Fruit fly (Drosophila melanogaster) whole organism, embryonic: ENCODE measurements around the gene sosie.

Experiments used
- Ada2b ChIP-seq: fragments of 200-800 bp; sonication (Bioruptor generic); IDR thresholded peaks from 2 replicates; pipeline ENCODE4 v1.3.6; 2022; ENCODE audit warnings: missing biosample characterization, missing genetic modification characterization
- Adf1 ChIP-seq: fragments of 200-800 bp; sonication (Bioruptor generic); IDR thresholded peaks from 2 replicates; pipeline ENCODE4 v1.3.6; 2022; ENCODE audit warnings: missing biosample characterization, missing genetic modification characterization
- Bdp1 ChIP-seq: fragments of 200-800 bp; sonication (Bioruptor generic); optimal IDR thresholded peaks from 3 replicates; lab custom pipeline; 2016; ENCODE audit warnings: missing biosample characterization, missing genetic modification characterization
- BtbVII ChIP-seq: fragments of 200-800 bp; sonication (Bioruptor generic); optimal IDR thresholded peaks from 3 replicates; lab custom pipeline; 2017; ENCODE audit warnings: missing biosample characterization, mild to moderate bottlenecking, missing genetic modification characterization
- Bteb2 ChIP-seq: fragments of 200-800 bp; sonication (Bioruptor generic); optimal IDR thresholded peaks from 2 replicates; lab custom pipeline; 2016; ENCODE audit warnings: missing biosample characterization, missing genetic modification characterization
- CG10979 ChIP-seq: fragments of 200-800 bp; sonication (Bioruptor generic); optimal IDR thresholded peaks from 2 replicates; lab custom pipeline; 2018; ENCODE audit warnings: missing biosample characterization, mild to moderate bottlenecking, missing genetic modification characterization, moderate library complexity
- CG11723 ChIP-seq: fragments of 200-800 bp; sonication (Bioruptor generic); optimal IDR thresholded peaks from 2 replicates; lab custom pipeline; 2017; ENCODE audit warnings: missing biosample characterization, mild to moderate bottlenecking, missing genetic modification characterization
- CG12236 ChIP-seq: fragments of 200-800 bp; sonication (Bioruptor generic); optimal IDR thresholded peaks from 2 replicates; lab custom pipeline; 2016; ENCODE audit warnings: missing biosample characterization, missing genetic modification characterization
- CG12744 ChIP-seq: fragments of 200-800 bp; sonication (Bioruptor generic); optimal IDR thresholded peaks from 2 replicates; lab custom pipeline; 2016; ENCODE audit warnings: missing biosample characterization, missing genetic modification characterization
- CG13775 ChIP-seq: fragments of 200-800 bp; sonication (Bioruptor generic); optimal IDR thresholded peaks from 3 replicates; lab custom pipeline; 2017; ENCODE audit warnings: missing biosample characterization, mild to moderate bottlenecking, missing genetic modification characterization
- CG17361 ChIP-seq: fragments of 200-800 bp; sonication (Bioruptor generic); IDR thresholded peaks from 3 replicates; pipeline ENCODE4 v1.3.6; 2022; ENCODE audit warnings: missing biosample characterization, missing genetic modification characterization
- CG1792 ChIP-seq: fragments of 200-800 bp; sonication (Bioruptor generic); optimal IDR thresholded peaks from 2 replicates; lab custom pipeline; 2016; ENCODE audit warnings: missing biosample characterization, missing genetic modification characterization
- CG2116 ChIP-seq: fragments of 200-800 bp; sonication (Bioruptor generic); optimal IDR thresholded peaks from 3 replicates; lab custom pipeline; 2018; ENCODE audit warnings: missing biosample characterization, mild to moderate bottlenecking, missing genetic modification characterization
- CG2889 ChIP-seq: fragments of 200-800 bp; sonication (Bioruptor generic); IDR thresholded peaks from 3 replicates; pipeline ENCODE4 v1.3.6; 2022; ENCODE audit warnings: missing biosample characterization, missing genetic modification characterization
- CG31224 ChIP-seq: fragments of 200-800 bp; sonication (Bioruptor generic); IDR thresholded peaks from 2 replicates; pipeline ENCODE4 v1.3.6; 2022; ENCODE audit warnings: missing biosample characterization, missing genetic modification characterization
- CG32772 ChIP-seq: fragments of 200-800 bp; sonication (Bioruptor generic); IDR thresholded peaks from 2 replicates; pipeline ENCODE4 v1.3.6; 2022; ENCODE audit warnings: missing biosample characterization, missing genetic modification characterization
- CG3838 ChIP-seq: fragments of 200-800 bp; sonication (Bioruptor generic); optimal IDR thresholded peaks from 3 replicates; lab custom pipeline; 2016; ENCODE audit warnings: missing biosample characterization, missing genetic modification characterization
- CG3847 ChIP-seq: fragments of 200-800 bp; sonication (Bioruptor generic); IDR thresholded peaks from 2 replicates; pipeline ENCODE4 v1.3.6; 2022; ENCODE audit warnings: missing biosample characterization, missing genetic modification characterization
- CG4404 ChIP-seq: fragments of 200-800 bp; sonication (Bioruptor generic); IDR thresholded peaks from 2 replicates; pipeline ENCODE4 v1.3.6; 2022; ENCODE audit warnings: missing biosample characterization, missing genetic modification characterization
- CG6272 ChIP-seq: fragments of 200-800 bp; sonication (Bioruptor generic); IDR thresholded peaks from 2 replicates; pipeline ENCODE4 v1.3.6; 2022; ENCODE audit warnings: missing biosample characterization, missing genetic modification characterization
- CG6689 ChIP-seq: fragments of 200-800 bp; sonication (Bioruptor generic); IDR thresholded peaks from 2 replicates; pipeline ENCODE4 v1.3.6; 2022; ENCODE audit warnings: missing biosample characterization, missing genetic modification characterization
- CG6791 ChIP-seq: fragments of 200-800 bp; sonication (Bioruptor generic); IDR thresholded peaks from 3 replicates; pipeline ENCODE4 v1.3.6; 2022; ENCODE audit warnings: missing biosample characterization, missing genetic modification characterization; ENCODE audit not compliant: partially characterized antibody
- CG6813 ChIP-seq: fragments of 200-800 bp; sonication (Bioruptor generic); optimal IDR thresholded peaks from 2 replicates; lab custom pipeline; 2017; ENCODE audit warnings: missing biosample characterization, missing genetic modification characterization, mild to moderate bottlenecking, moderate library complexity, missing genetic modification reagents
- CG8089 ChIP-seq: fragments of 200-800 bp; sonication (Bioruptor generic); optimal IDR thresholded peaks from 3 replicates; lab custom pipeline; 2016; ENCODE audit warnings: missing biosample characterization, missing genetic modification characterization
- CG9609 ChIP-seq: fragments of 200-800 bp; sonication (Bioruptor generic); optimal IDR thresholded peaks from 3 replicates; lab custom pipeline; 2016; ENCODE audit warnings: missing biosample characterization, missing genetic modification characterization
- CG9727 ChIP-seq: fragments of 200-800 bp; sonication (Bioruptor generic); optimal IDR thresholded peaks from 3 replicates; lab custom pipeline; 2017; ENCODE audit warnings: missing biosample characterization, mild to moderate bottlenecking, missing genetic modification characterization
- CG9817 ChIP-seq: fragments of 200-800 bp; sonication (Bioruptor generic); optimal IDR thresholded peaks from 2 replicates; lab custom pipeline; 2018; ENCODE audit warnings: missing biosample characterization, mild to moderate bottlenecking, missing genetic modification characterization, moderate library complexity
- CTCF ChIP-seq: fragments of 200-800 bp; sonication (Bioruptor generic); optimal IDR thresholded peaks from 2 replicates; lab custom pipeline; 2017; ENCODE audit warnings: missing biosample characterization, mild to moderate bottlenecking, missing genetic modification characterization, moderate library complexity
- Dfd ChIP-seq, 2 experiments: fragments of >200 bp; optimal IDR thresholded peaks; 2 replicates each; lab custom pipeline; 2017; ENCODE audit warnings: missing biosample characterization in 2 of 2, missing genetic modification characterization in 2 of 2
- HmgD ChIP-seq: fragments of 200-800 bp; sonication (Bioruptor generic); optimal IDR thresholded peaks from 3 replicates; lab custom pipeline; 2016; ENCODE audit warnings: missing biosample characterization, missing genetic modification characterization
- Meics ChIP-seq: fragments of 200-800 bp; sonication (Bioruptor generic); optimal IDR thresholded peaks from 2 replicates; lab custom pipeline; 2017; ENCODE audit warnings: missing biosample characterization, mild to moderate bottlenecking, missing genetic modification characterization
- NC2β ChIP-seq: fragments of 200-800 bp; sonication (Bioruptor generic); optimal IDR thresholded peaks from 2 replicates; lab custom pipeline; 2016; ENCODE audit warnings: missing biosample characterization, missing genetic modification characterization
- Oaz ChIP-seq: fragments of 200-800 bp; sonication (Bioruptor generic); IDR thresholded peaks from 2 replicates; pipeline ENCODE4 v1.3.6; 2022; ENCODE audit warnings: missing biosample characterization, missing genetic modification characterization
- Poxn ChIP-seq: fragments of 200-800 bp; sonication (Bioruptor generic); IDR thresholded peaks from 2 replicates; pipeline ENCODE4 v1.3.6; 2022; ENCODE audit warnings: missing biosample characterization, missing genetic modification characterization
- bbx ChIP-seq: fragments of 200-800 bp; sonication (Bioruptor generic); IDR thresholded peaks from 2 replicates; pipeline ENCODE4 v1.3.6; 2022; ENCODE audit warnings: missing biosample characterization, missing genetic modification characterization; ENCODE audit not compliant: partially characterized antibody
- bowl ChIP-seq: fragments of 200-800 bp; sonication (Bioruptor generic); IDR thresholded peaks from 2 replicates; pipeline ENCODE4 v1.3.6; 2022; ENCODE audit warnings: missing biosample characterization, missing genetic modification characterization
- cas ChIP-seq: fragments of 200-800 bp; sonication (Bioruptor generic); IDR thresholded peaks from 2 replicates; pipeline ENCODE4 v1.3.6; 2022; ENCODE audit warnings: missing biosample characterization, missing genetic modification characterization
- cato ChIP-seq: fragments of 200-800 bp; sonication (Bioruptor generic); optimal IDR thresholded peaks from 2 replicates; lab custom pipeline; 2016; ENCODE audit warnings: missing biosample characterization, missing genetic modification characterization, borderline replicate concordance
- disco-r ChIP-seq: fragments of 200-800 bp; sonication (Bioruptor generic); optimal IDR thresholded peaks from 2 replicates; lab custom pipeline; 2016; ENCODE audit warnings: missing biosample characterization, missing genetic modification characterization
- eve ChIP-seq, 2 experiments: fragments of >200 bp; optimal IDR thresholded peaks; 2 replicates each; lab custom pipeline; 2017; ENCODE audit warnings: missing biosample characterization in 2 of 2, missing genetic modification characterization in 2 of 2
- fu2 ChIP-seq: fragments of 200-800 bp; sonication (Bioruptor generic); optimal IDR thresholded peaks from 2 replicates; lab custom pipeline; 2016; ENCODE audit warnings: missing biosample characterization, missing genetic modification characterization
- ham ChIP-seq: fragments of 200-800 bp; sonication (Bioruptor generic); IDR thresholded peaks from 2 replicates; pipeline ENCODE4 v1.3.6; 2022; ENCODE audit warnings: missing biosample characterization, missing genetic modification characterization
- knrl ChIP-seq: fragments of 200-800 bp; sonication (Bioruptor generic); IDR thresholded peaks from 3 replicates; pipeline ENCODE4 v1.3.6; 2022; ENCODE audit warnings: missing biosample characterization, missing genetic modification characterization; ENCODE audit not compliant: partially characterized antibody
- nau ChIP-seq: fragments of 200-800 bp; sonication (Bioruptor generic); optimal IDR thresholded peaks from 3 replicates; lab custom pipeline; 2017; ENCODE audit warnings: missing biosample characterization, mild to moderate bottlenecking, missing genetic modification characterization, missing genetic modification reagents
- odd ChIP-seq: fragments of 200-800 bp; sonication (Bioruptor generic); optimal IDR thresholded peaks from 2 replicates; lab custom pipeline; 2017; ENCODE audit warnings: missing biosample characterization, mild to moderate bottlenecking, missing genetic modification characterization
- peb ChIP-seq: fragments of 200-800 bp; sonication (Bioruptor generic); IDR thresholded peaks from 2 replicates; pipeline ENCODE4 v1.3.6; 2022; ENCODE audit warnings: missing biosample characterization, missing genetic modification characterization
- sisA ChIP-seq: fragments of 200-800 bp; sonication (Bioruptor generic); IDR thresholded peaks from 2 replicates; pipeline ENCODE4 v1.3.6; 2022; ENCODE audit warnings: missing biosample characterization, missing genetic modification characterization
- slou ChIP-seq: fragments of 200-800 bp; sonication (Bioruptor generic); optimal IDR thresholded peaks from 3 replicates; lab custom pipeline; 2016; ENCODE audit warnings: missing biosample characterization, missing genetic modification characterization
- so ChIP-seq: fragments of 200-800 bp; sonication (Bioruptor generic); IDR thresholded peaks from 3 replicates; pipeline ENCODE4 v1.3.6; 2022; ENCODE audit warnings: missing biosample characterization, missing genetic modification characterization
- trh ChIP-seq: fragments of 200-800 bp; sonication (Bioruptor generic); optimal IDR thresholded peaks from 2 replicates; lab custom pipeline; 2016; ENCODE audit warnings: missing biosample characterization, missing genetic modification characterization
- twi ChIP-seq: fragments of 200-800 bp; optimal IDR thresholded peaks from 2 replicates; lab custom pipeline; 2019; ENCODE audit warnings: missing biosample characterization, mild to moderate bottlenecking, missing genetic modification characterization, moderate library complexity

Gene sosie

DNA sequence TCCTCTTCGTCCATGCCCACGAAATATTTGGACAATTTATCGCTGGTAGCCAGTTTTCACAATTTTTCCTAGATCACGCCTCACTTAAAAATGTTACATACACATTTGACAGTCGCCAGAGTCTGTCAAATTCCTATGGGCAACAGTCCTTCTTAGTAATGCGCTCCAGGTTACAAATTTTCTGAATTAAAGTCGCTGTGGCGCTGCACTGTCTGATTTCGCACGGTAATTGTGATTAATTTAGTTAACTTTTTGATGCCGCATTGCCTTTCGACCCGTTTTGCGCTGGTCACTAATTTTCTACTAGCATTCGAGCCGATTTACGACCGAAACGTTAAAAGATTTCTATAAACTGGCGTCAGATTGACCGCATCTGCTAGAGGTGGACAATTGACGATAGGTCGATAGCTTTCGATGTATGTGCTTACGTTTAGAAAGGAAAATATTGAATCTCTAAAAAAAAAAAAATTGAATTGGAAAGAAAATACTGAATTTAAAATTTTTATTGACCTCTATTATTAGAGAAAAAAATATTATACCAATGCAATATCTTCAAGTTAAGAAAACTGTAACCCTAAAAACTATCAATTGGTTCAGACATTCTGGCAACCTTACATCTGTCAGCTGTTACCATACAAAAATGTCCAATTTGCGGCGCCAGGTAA lies 20.0 kb upstream of the sosie start, which contains the start of the genes lili and CG34150 (continued):
- TF ChIP-seq Ada2b (GFP tag; lab: Robert Waterston, UW) (peak; percentile 63; the same call in 1 of the 2 replicates), Bteb2 (GFP tag; lab: Kevin White, UChicago) (peak; percentile 86), CG9817 (peak; percentile 77), slou (GFP tag; lab: Kevin White, UChicago) (peak; percentile 48), CG12744 (GFP tag; lab: Kevin White, UChicago) (peak; percentile 72), CG17361 (GFP tag; lab: Robert Waterston, UW) (peak; percentile 78), CG2116 (GFP tag; lab: Kevin White, UChicago) (peak; percentile 89), BtbVII (GFP tag; lab: Kevin White, UChicago) (peak; percentile 29), Meics (GFP tag; lab: Kevin White, UChicago) (peak; percentile 52), HmgD (no peak), disco-r (GFP tag; lab: Kevin White, UChicago) (no peak), eve (GFP tag; optimal IDR thresholded peaks at IDR 0.05; lab: Kevin White, UChicago) (no peak), CG2889 (GFP tag; lab: Robert Waterston, UW) (0 out of 3 replicates have a peak, but pooled peaks have one; percentile 45), CG9609 (GFP tag; lab: Kevin White, UChicago) (peak; percentile 69), Adf1 (peak; percentile 44), CG11723 (GFP tag; lab: Kevin White, UChicago) (peak; percentile 11), CG31224 (GFP tag; lab: Robert Waterston, UW) (peak; percentile 42; the same call in 1 of the 2 replicates), CG6813 (GFP tag; lab: Kevin White, UChicago) (no peak), peb (peak; percentile 52; the same call in 1 of the 2 replicates), sisA (peak; percentile 62), Poxn (no peak), cas (GFP tag; lab: Robert Waterston, UW) (0 out of 2 replicates have a peak, but pooled peaks have one; percentile 45), NC2β (peak; percentile 62), cato (GFP tag; lab: Kevin White, UChicago) (peak; percentile 34), CG6272 (peak; percentile 72), CG6791 (GFP tag; lab: Robert Waterston, UW) (peak; percentile 76), CG9727 (GFP tag; lab: Kevin White, UChicago) (peak; percentile 72), nau (no peak), CTCF (GFP tag; lab: Kevin White, UChicago) (peak; percentile 38), bbx (GFP tag; lab: Robert Waterston, UW) (peak; percentile 80), Oaz (0 out of 2 replicates have a peak, but pooled peaks have one; percentile 55), fu2 (GFP tag; lab: Kevin White, UChicago) (peak; percentile 47), CG12236 (GFP tag; lab: Kevin White, UChicago) (peak; percentile 42), knrl (GFP tag; lab: Robert Waterston, UW) (peak; percentile 85), ham (no peak), CG3838 (GFP tag; lab: Kevin White, UChicago) (peak; percentile 67), so (GFP tag; lab: Robert Waterston, UW) (no peak), trh (GFP tag; lab: Kevin White, UChicago) (peak; percentile 26), twi (tag; lab: Kevin White, UChicago) (peak; percentile 56), CG6689 (GFP tag; lab: Robert Waterston, UW) (peak; percentile 80), CG13775 (GFP tag; lab: Kevin White, UChicago) (peak; percentile 72), CG3847 (GFP tag; lab: Robert Waterston, UW) (peak; percentile 89), Bdp1 (GFP tag; lab: Kevin White, UChicago) (peak; percentile 61), CG1792 (peak; percentile 41), CG4404 (GFP tag; lab: Robert Waterston, UW) (peak; percentile 40; the same call in 1 of the 2 replicates), odd (GFP tag; lab: Kevin White, UChicago) (no peak), CG8089 (GFP tag; lab: Kevin White, UChicago) (peak; percentile 57), Dfd (GFP tag; optimal IDR thresholded peaks at IDR 0.05; lab: Kevin White, UChicago) (no peak), CG10979 (peak; percentile 57), CG32772 (GFP tag; lab: Robert Waterston, UW) (peak; percentile 73), bowl (GFP tag; lab: Robert Waterston, UW) (no peak)
